Worm (Caenorhabditis elegans) whole organism, L3 larva: ENCODE data around the gene R03H10.4.

ENCODE experiments used
- elt-3 ChIP-seq, 3 experiments: fragments of 150-350 bp in 1 of 3; sonication (generic microtip) in 2 of 3; optimal IDR thresholded peaks; 2 replicates in 2 of 3; 4 replicates in 1 of 3; lab custom pipeline; 2014 to 2017; ENCODE audit warnings: missing biosample characterization in 3 of 3, missing genetic modification characterization in 3 of 3
- ztf-11 ChIP-seq: fragments of 150-350 bp; optimal IDR thresholded peaks from 2 replicates; lab custom pipeline; 2014; ENCODE audit warnings: missing biosample characterization, missing genetic modification characterization

DNA sequence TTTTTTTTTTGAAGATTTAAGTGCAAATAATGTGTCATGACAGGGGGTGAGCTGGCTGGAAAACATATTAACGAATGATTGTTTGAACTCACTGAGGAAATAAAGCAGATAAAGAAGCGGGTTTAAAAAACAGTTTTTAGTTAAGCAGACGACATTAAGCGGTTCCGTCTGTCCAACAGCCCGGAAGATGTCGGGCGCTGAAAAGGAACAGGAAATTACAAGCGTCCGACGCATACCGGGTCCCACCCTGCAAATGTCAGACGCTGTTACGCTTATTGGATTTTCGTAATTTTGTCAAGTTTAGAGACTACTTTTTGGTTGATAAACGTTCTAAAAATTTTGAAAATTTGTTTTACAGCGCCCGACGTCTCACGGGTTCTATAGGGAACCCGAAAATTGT lies 8.7 kb downstream of the R03H10.4 start:
- TF ChIP-seq ztf-11 (tag; lab: Kevin White, UChicago): no peak
- no peak for TF ChIP-seq elt-3 (tag; optimal IDR thresholded peaks at IDR 0.05; lab: Kevin White, UChicago)
